Worm (Caenorhabditis elegans) whole organism, L1 larva: ENCODE results near the gene B0334.5.

Experiments
- C04F5.9 ChIP-seq: sonication (generic microtip); optimal IDR thresholded peaks from 2 replicates; lab custom pipeline; 2016; ENCODE audit warnings: missing genetic modification characterization, missing compliant biosample characterization
- C16A3.4 ChIP-seq: fragments of 150-350 bp; optimal IDR thresholded peaks from 2 replicates; lab custom pipeline; 2014; ENCODE audit warnings: missing biosample characterization, missing genetic modification characterization
- C34B4.2 ChIP-seq: sonication (generic microtip); optimal IDR thresholded peaks from 2 replicates; lab custom pipeline; 2017; ENCODE audit warnings: mild to moderate bottlenecking, missing genetic modification characterization, missing compliant biosample characterization
- F16B12.6 ChIP-seq: fragments of 150-350 bp; optimal IDR thresholded peaks from 2 replicates; lab custom pipeline; 2014; ENCODE audit warnings: missing biosample characterization, missing genetic modification characterization
- Y116A8C.19 ChIP-seq: sonication (generic microtip); optimal IDR thresholded peaks from 2 replicates; lab custom pipeline; 2016; ENCODE audit warnings: missing compliant biosample characterization, missing genetic modification characterization, borderline replicate concordance
- aha-1 ChIP-seq: fragments of 150-350 bp; optimal IDR thresholded peaks from 2 replicates; lab custom pipeline; 2014; ENCODE audit warnings: missing biosample characterization, missing genetic modification characterization
- alr-1 ChIP-seq: fragments of 200-800 bp; sonication (Bioruptor generic); optimal IDR thresholded peaks from 2 replicates; lab custom pipeline; 2018; ENCODE audit warnings: borderline replicate concordance, mild to moderate bottlenecking, missing genetic modification characterization, missing compliant biosample characterization
- ama-1 ChIP-seq: fragments of 150-350 bp; optimal IDR thresholded peaks from 2 replicates; lab custom pipeline; 2014
- blmp-1 ChIP-seq: fragments of 150-350 bp; optimal IDR thresholded peaks from 2 replicates; lab custom pipeline; 2014; ENCODE audit warnings: missing biosample characterization, missing genetic modification characterization
- ceh-63 ChIP-seq: fragments of 200-800 bp; sonication (Bioruptor generic); optimal IDR thresholded peaks from 2 replicates; lab custom pipeline; 2018; ENCODE audit warnings: mild to moderate bottlenecking, missing genetic modification characterization, missing compliant biosample characterization
- ceh-8 ChIP-seq: fragments of 200-800 bp; sonication (Bioruptor generic); optimal IDR thresholded peaks from 2 replicates; lab custom pipeline; 2018; ENCODE audit warnings: mild to moderate bottlenecking, missing genetic modification characterization, moderate library complexity, missing compliant biosample characterization
- ceh-88 ChIP-seq: fragments of 200-800 bp; sonication (Bioruptor generic); IDR thresholded peaks from 2 replicates; pipeline ENCODE4 v1.3.6; 2022; ENCODE audit warnings: missing genetic modification characterization, missing compliant biosample characterization
- ceh-90 ChIP-seq: sonication (generic microtip); optimal IDR thresholded peaks from 2 replicates; lab custom pipeline; 2016; ENCODE audit warnings: missing genetic modification characterization, missing compliant biosample characterization
- ces-1 ChIP-seq: fragments of 150-350 bp; optimal IDR thresholded peaks from 2 replicates; lab custom pipeline; 2014; ENCODE audit warnings: missing biosample characterization, missing genetic modification reagents, missing genetic modification characterization
- dpl-1 ChIP-seq, 3 experiments: fragments of 150-350 bp in 2 of 3; sonication (generic microtip) in 1 of 3; optimal IDR thresholded peaks; 2 replicates each; lab custom pipeline; 2014 to 2017; ENCODE audit warnings: missing biosample characterization in 3 of 3, missing genetic modification characterization in 3 of 3, missing genetic modification reagents in 3 of 3
- efl-3 ChIP-seq: fragments of 200-800 bp; sonication (Bioruptor generic); optimal IDR thresholded peaks from 2 replicates; lab custom pipeline; 2018; ENCODE audit warnings: mild to moderate bottlenecking, missing genetic modification characterization, missing compliant biosample characterization
- egl-13 ChIP-seq: sonication (generic microtip); optimal IDR thresholded peaks from 2 replicates; lab custom pipeline; 2016; ENCODE audit warnings: missing genotype, missing genetic modification reagents, missing genetic modification characterization, missing compliant biosample characterization
- elt-3 ChIP-seq, 6 experiments: fragments of 150-350 bp in 1 of 6; sonication (generic microtip); optimal IDR thresholded peaks; 2 replicates each; lab custom pipeline; 2017 to 2018; ENCODE audit warnings: missing biosample characterization in 6 of 6, missing genetic modification characterization in 6 of 6, inconsistent platforms in 1 of 6
- hlh-4 ChIP-seq: sonication (generic microtip); optimal IDR thresholded peaks from 2 replicates; lab custom pipeline; 2016; ENCODE audit warnings: mild to moderate bottlenecking, missing genetic modification characterization, missing compliant biosample characterization
- hpl-2 ChIP-seq: fragments of 150-350 bp; optimal IDR thresholded peaks from 2 replicates; lab custom pipeline; 2014; ENCODE audit warnings: missing biosample characterization, missing genetic modification reagents, missing genetic modification characterization
- irx-1 ChIP-seq: sonication (generic microtip); optimal IDR thresholded peaks from 2 replicates; lab custom pipeline; 2016; ENCODE audit warnings: missing genetic modification characterization, missing compliant biosample characterization
- lin-14 ChIP-seq: fragments of 200-800 bp; sonication (Bioruptor generic); optimal IDR thresholded peaks from 2 replicates; lab custom pipeline; 2018; ENCODE audit warnings: mild to moderate bottlenecking, missing genetic modification characterization, moderate library complexity, missing compliant biosample characterization
- lin-15B ChIP-seq: fragments of 150-350 bp; sonication (generic microtip); optimal IDR thresholded peaks from 3 replicates; lab custom pipeline; 2014; ENCODE audit warnings: missing biosample characterization, missing genetic modification characterization
- lin-35 ChIP-seq, 2 experiments: fragments of 150-350 bp; optimal IDR thresholded peaks; 2 replicates each; lab custom pipeline; 2014; ENCODE audit warnings: missing biosample characterization in 2 of 2, missing genetic modification characterization in 2 of 2, missing genetic modification reagents in 2 of 2
- lin-39 ChIP-seq: fragments of 150-350 bp; optimal IDR thresholded peaks from 2 replicates; lab custom pipeline; 2014; ENCODE audit warnings: missing biosample characterization, missing genetic modification reagents, missing genetic modification characterization
- lir-3 ChIP-seq: sonication (generic microtip); optimal IDR thresholded peaks from 2 replicates; lab custom pipeline; 2016; ENCODE audit warnings: mild to moderate bottlenecking, missing genetic modification characterization, moderate library complexity, missing compliant biosample characterization; ENCODE audit not compliant: poor library complexity
- mdl-1 ChIP-seq, 2 experiments: fragments of 150-350 bp; optimal IDR thresholded peaks; 2 replicates each; lab custom pipeline; 2014 to 2017; ENCODE audit warnings: missing biosample characterization in 2 of 2, missing genetic modification characterization in 2 of 2, inconsistent platforms in 1 of 2
- mep-1 ChIP-seq: fragments of 150-350 bp; optimal IDR thresholded peaks from 2 replicates; lab custom pipeline; 2014; ENCODE audit warnings: missing biosample characterization, missing genetic modification characterization
- nhr-11 ChIP-seq: fragments of 150-350 bp; optimal IDR thresholded peaks from 2 replicates; lab custom pipeline; 2014; ENCODE audit warnings: missing biosample characterization, missing genetic modification characterization
- nhr-12 ChIP-seq: sonication (generic microtip); optimal IDR thresholded peaks from 2 replicates; lab custom pipeline; 2017; ENCODE audit warnings: missing biosample characterization, missing genetic modification characterization
- nhr-47 ChIP-seq: sonication (generic microtip); optimal IDR thresholded peaks from 2 replicates; lab custom pipeline; 2016; ENCODE audit warnings: mild to moderate bottlenecking, missing genetic modification characterization, moderate library complexity, missing compliant biosample characterization
- nhr-71 ChIP-seq: sonication (generic microtip); optimal IDR thresholded peaks from 2 replicates; lab custom pipeline; 2016; ENCODE audit warnings: mild to moderate bottlenecking, missing genetic modification characterization, moderate library complexity, missing compliant biosample characterization
- nhr-76 ChIP-seq: sonication (generic microtip); optimal IDR thresholded peaks from 2 replicates; lab custom pipeline; 2017; ENCODE audit warnings: missing biosample characterization, missing genetic modification characterization
- nhr-77 ChIP-seq: fragments of 150-350 bp; optimal IDR thresholded peaks from 2 replicates; lab custom pipeline; 2014; ENCODE audit warnings: missing biosample characterization, missing genetic modification characterization
- nhr-84 ChIP-seq: sonication (generic microtip); optimal IDR thresholded peaks from 2 replicates; lab custom pipeline; 2017; ENCODE audit warnings: missing biosample characterization, missing genetic modification characterization
- nhr-85 ChIP-seq: sonication (generic microtip); peaks from one replicate; lab custom pipeline; 2016; ENCODE audit warnings: missing genetic modification characterization, inconsistent platforms, missing compliant biosample characterization
- nhr-90 ChIP-seq: sonication (generic microtip); optimal IDR thresholded peaks from 2 replicates; lab custom pipeline; 2016; ENCODE audit warnings: mild to moderate bottlenecking, missing genetic modification characterization, missing compliant biosample characterization; ENCODE audit not compliant: poor library complexity
- pag-3 ChIP-seq: sonication (generic microtip); optimal IDR thresholded peaks from 2 replicates; lab custom pipeline; 2017; ENCODE audit warnings: missing genetic modification characterization, mild to moderate bottlenecking, missing compliant biosample characterization, antibody characterized with exemption, borderline replicate concordance; ENCODE audit not compliant: insufficient read depth
- skn-1 ChIP-seq: fragments of 150-350 bp; optimal IDR thresholded peaks from 2 replicates; lab custom pipeline; 2014; ENCODE audit warnings: missing biosample characterization, missing genetic modification characterization
- snpc-4 ChIP-seq: fragments of 150-350 bp; optimal IDR thresholded peaks from 2 replicates; lab custom pipeline; 2014; ENCODE audit warnings: missing biosample characterization, missing genetic modification characterization
- snu-23 ChIP-seq: sonication (generic microtip); optimal IDR thresholded peaks from 2 replicates; lab custom pipeline; 2016; ENCODE audit warnings: missing genetic modification characterization, missing compliant biosample characterization
- sox-4 ChIP-seq: sonication (generic microtip); optimal IDR thresholded peaks from 2 replicates; lab custom pipeline; 2016; ENCODE audit warnings: missing genetic modification characterization, missing compliant biosample characterization
- sptf-1 ChIP-seq: fragments of 150-350 bp; optimal IDR thresholded peaks from 2 replicates; lab custom pipeline; 2014; ENCODE audit warnings: missing biosample characterization, missing genetic modification characterization
- swsn-7 ChIP-seq: sonication (generic microtip); optimal IDR thresholded peaks from 2 replicates; lab custom pipeline; 2016; ENCODE audit warnings: missing genetic modification characterization, missing compliant biosample characterization
- unc-130 ChIP-seq: fragments of 150-350 bp; optimal IDR thresholded peaks from 2 replicates; lab custom pipeline; 2017; ENCODE audit warnings: missing biosample characterization, missing genetic modification characterization, inconsistent platforms
- unc-62 ChIP-seq: fragments of 150-350 bp; optimal IDR thresholded peaks from 2 replicates; lab custom pipeline; 2014; ENCODE audit warnings: missing biosample characterization, missing genetic modification reagents, missing genetic modification characterization
- unc-86 ChIP-seq: sonication (generic microtip); optimal IDR thresholded peaks from 2 replicates; lab custom pipeline; 2016; ENCODE audit warnings: missing genetic modification characterization, missing compliant biosample characterization
- unc-98 ChIP-seq: fragments of 200-800 bp; sonication (Bioruptor generic); IDR thresholded peaks from 2 replicates; pipeline ENCODE4 v1.3.6; 2022; ENCODE audit warnings: missing genetic modification characterization, missing compliant biosample characterization
- vab-15 ChIP-seq: sonication (generic microtip); optimal IDR thresholded peaks from 2 replicates; lab custom pipeline; 2017; ENCODE audit warnings: missing genotype, mild to moderate bottlenecking, missing genetic modification characterization, missing compliant biosample characterization
- xbp-1 ChIP-seq: sonication (generic microtip); optimal IDR thresholded peaks from 2 replicates; lab custom pipeline; 2016; ENCODE audit warnings: missing genetic modification characterization, missing compliant biosample characterization
- zag-1 ChIP-seq: fragments of 150-350 bp; optimal IDR thresholded peaks from 2 replicates; lab custom pipeline; 2014; ENCODE audit warnings: missing biosample characterization, missing genetic modification characterization
- ztf-11 ChIP-seq, 2 experiments: sonication (generic microtip); optimal IDR thresholded peaks; 2 replicates each; lab custom pipeline; 2016 to 2017; ENCODE audit warnings: missing genetic modification characterization in 2 of 2, missing biosample characterization in 1 of 2, missing compliant biosample characterization in 1 of 2
- ztf-4 ChIP-seq: fragments of 150-350 bp; optimal IDR thresholded peaks from 2 replicates; lab custom pipeline; 2014; ENCODE audit warnings: missing biosample characterization, missing genetic modification characterization

B0334.5 gene

ce11 chrII:11484600-11484999 lies 12.9 kb upstream of the B0334.5 start (continued):
- TF ChIP-seq ceh-8 (GFP tag; lab: Kevin White, UChicago) (no peak), nhr-90 (tag; lab: Kevin White, UChicago) (peak; percentile 74), sox-4 (tag; lab: Kevin White, UChicago) (no peak), hlh-4 (tag; lab: Kevin White, UChicago) (no peak), efl-3 (GFP tag; lab: Kevin White, UChicago) (no peak), snpc-4 (tag; lab: Kevin White, UChicago) (peak; percentile 51), nhr-47 (tag; lab: Kevin White, UChicago) (peak; percentile 78), Y116A8C.19 (tag; lab: Kevin White, UChicago) (no peak), nhr-85 (peak; percentile 79), mep-1 (tag; lab: Kevin White, UChicago) (peak; percentile 85), swsn-7 (tag; lab: Kevin White, UChicago) (peak; percentile 70), aha-1 (tag; lab: Kevin White, UChicago) (no peak), lir-3 (tag; lab: Kevin White, UChicago) (peak; percentile 82), vab-15 (peak; percentile 48), C04F5.9 (tag; lab: Kevin White, UChicago) (no peak), nhr-76 (tag; lab: Kevin White, UChicago) (no peak), nhr-84 (tag; lab: Kevin White, UChicago) (no peak), blmp-1 (no peak), nhr-11 (tag; lab: Kevin White, UChicago) (no peak), ceh-88 (GFP tag; lab: Robert Waterston, UW) (peak; percentile 60), ztf-4 (tag; lab: Kevin White, UChicago) (peak; percentile 14), nhr-77 (peak; percentile 41), irx-1 (tag; lab: Kevin White, UChicago) (peak; percentile 1), sptf-1 (no peak), nhr-12 (tag; lab: Kevin White, UChicago) (no peak), ceh-90 (no peak), ztf-11 (tag; optimal IDR thresholded peaks at IDR 0.05; lab: Kevin White, UChicago) (peak in 1 of 2 experiments; percentile 52), unc-98 (GFP tag; lab: Robert Waterston, UW) (no peak), dpl-1 (GFP tag; optimal IDR thresholded peaks at IDR 0.05; lab: Kevin White, UChicago) (peak; percentile 19 to 61 (median 59)), egl-13 (tag; lab: Kevin White, UChicago) (peak; percentile 19), unc-130 (peak; percentile 73), lin-39 (tag; lab: Kevin White, UChicago) (no peak), unc-86 (tag; lab: Kevin White, UChicago) (peak; percentile 16), ceh-63 (GFP tag; lab: Kevin White, UChicago) (no peak), ces-1 (no peak), nhr-71 (tag; lab: Kevin White, UChicago) (peak; percentile 80), alr-1 (tag; lab: Kevin White, UChicago) (no peak), zag-1 (no peak), C16A3.4 (tag; lab: Kevin White, UChicago) (peak; percentile 83), F16B12.6 (peak; percentile 46), elt-3 (tag; optimal IDR thresholded peaks at IDR 0.05; lab: Kevin White, UChicago) (peak in 2 of 6 experiments; percentile 34 to 51), pag-3 (tag; lab: Kevin White, UChicago) (no peak), lin-14 (no peak), ama-1 (no peak), unc-62 (GFP tag; lab: Kevin White, UChicago) (no peak), lin-35 (GFP tag; optimal IDR thresholded peaks at IDR 0.05; lab: Kevin White, UChicago) (peak; percentile 69 to 84), mdl-1 (tag; optimal IDR thresholded peaks at IDR 0.05; lab: Kevin White, UChicago) (peak in 1 of 2 experiments; percentile 85), C34B4.2 (tag; lab: Kevin White, UChicago) (no peak), lin-15B (tag; lab: Kevin White, UChicago) (peak; percentile 37), snu-23 (GFP tag; lab: Kevin White, UChicago) (peak; percentile 85), xbp-1 (tag; lab: Kevin White, UChicago) (peak; percentile 53), hpl-2 (GFP tag; lab: Kevin White, UChicago) (no peak), skn-1 (peak; percentile 41)
